Worm (Caenorhabditis elegans): ENCODE results near the gene T05C12.1.

Gene T05C12.1

ce11 chrII:8137379-8137778, 36.1 kb upstream of the T05C12.1 start:
- TF ChIP-seq him-1 (tag; optimal IDR thresholded peaks at IDR 0.05) (no peak), W03F9.2 (tag; optimal IDR thresholded peaks at IDR 0.05) (no peak), dao-5 (tag; optimal IDR thresholded peaks at IDR 0.05) (no peak)

- TF ChIP-seq W03F9.2 (tag; optimal IDR thresholded peaks at IDR 0.05) (no peak), him-1 (tag; optimal IDR thresholded peaks at IDR 0.05) (no peak), dao-5 (tag; optimal IDR thresholded peaks at IDR 0.05) (no peak)
Observed at ce11 chrII:8138015-8138546, 35.4 kb upstream of the T05C12.1 start, which contains the start of gene cdc-48.2. cdc-48.2 (plus strand) TSS chrII:8138496.

DNA sequence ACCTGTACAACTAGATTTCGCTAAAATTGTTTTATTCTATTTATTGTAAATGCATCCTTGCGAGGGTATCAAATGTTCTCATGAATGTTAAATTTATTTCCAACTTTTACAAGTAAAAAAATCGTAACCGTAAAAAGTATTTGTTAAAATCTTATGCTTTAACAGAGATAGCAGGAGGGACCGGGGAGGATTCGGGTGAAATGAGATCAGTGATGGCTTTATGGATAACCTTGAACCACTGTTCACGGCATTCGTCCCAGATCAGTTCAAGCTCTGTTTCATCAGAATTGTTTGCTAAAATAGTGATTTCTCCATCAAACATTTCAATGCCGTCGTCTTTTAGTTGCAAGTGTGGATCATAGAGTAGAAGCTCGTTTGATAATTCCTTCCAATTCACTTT, 32.3 kb upstream of the T05C12.1 start:
- TF ChIP-seq dao-5 (tag; optimal IDR thresholded peaks at IDR 0.05) (no peak), W03F9.2 (tag; optimal IDR thresholded peaks at IDR 0.05) (no peak), him-1 (tag; optimal IDR thresholded peaks at IDR 0.05) (no peak)

DNA sequence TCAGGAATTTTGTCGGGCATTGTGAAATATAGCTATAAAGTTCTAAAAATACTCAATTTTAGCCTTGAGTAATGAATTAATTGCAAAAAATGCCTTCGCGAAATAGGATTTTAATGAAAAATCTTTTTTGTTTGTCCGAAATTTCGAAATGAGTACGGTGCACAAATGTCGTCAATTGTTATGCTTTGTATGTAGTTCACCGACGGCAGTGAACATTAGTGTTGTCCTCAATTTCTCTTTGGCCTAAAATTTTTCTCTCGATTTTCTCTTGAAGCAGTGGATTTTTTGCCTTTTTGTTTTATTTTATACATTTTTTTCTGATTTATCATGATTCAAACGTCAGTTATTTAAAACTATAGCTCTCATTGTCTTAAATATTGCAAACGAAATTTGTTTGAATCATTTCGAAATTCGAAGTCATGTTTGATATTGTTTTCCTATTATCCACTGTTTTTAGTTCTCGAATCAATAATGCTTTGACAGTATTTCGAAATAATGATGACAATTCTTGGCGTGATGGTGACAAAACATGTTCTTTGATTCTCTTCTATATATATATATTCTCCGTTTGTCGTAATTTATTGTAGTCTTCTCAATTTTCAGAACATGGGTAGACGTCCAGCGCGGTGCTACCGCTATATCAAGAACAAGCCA, 30.1 kb upstream of the T05C12.1 start, which contains the start of the genes ints-11 and rpl-10:
Gene ints-11 (minus strand): TSS at position 201 of the 654 bp plus-strand sequence.
Gene rpl-10 (plus strand): TSS at position 604 of the 654 bp plus-strand sequence.
- no peak for TF ChIP-seq him-1 (tag; optimal IDR thresholded peaks at IDR 0.05)
- TF ChIP-seq W03F9.2 (tag; optimal IDR thresholded peaks at IDR 0.05) = peak; percentile 76

- no peak for TF ChIP-seq W03F9.2 (tag; optimal IDR thresholded peaks at IDR 0.05)
- TF ChIP-seq dao-5 (tag; optimal IDR thresholded peaks at IDR 0.05) = no peak
- TF ChIP-seq him-1 (tag; optimal IDR thresholded peaks at IDR 0.05) = no peak
Observed at ce11 chrII:8144543-8144942, 28.9 kb upstream of the T05C12.1 start, which contains the start of gene F10B5.2. F10B5.2 (plus strand) TSS chrII:8144762.

ce11 chrII:8149930-8150329, 23.6 kb upstream of the T05C12.1 start, which contains the start of gene F10B5.3:
F10B5.3 (minus strand) TSS chrII:8150030.
- no peak for TF ChIP-seq W03F9.2 (tag; optimal IDR thresholded peaks at IDR 0.05)
- no peak for TF ChIP-seq dao-5 (tag; optimal IDR thresholded peaks at IDR 0.05)
- TF ChIP-seq him-1 (tag; optimal IDR thresholded peaks at IDR 0.05) = no peak

DNA sequence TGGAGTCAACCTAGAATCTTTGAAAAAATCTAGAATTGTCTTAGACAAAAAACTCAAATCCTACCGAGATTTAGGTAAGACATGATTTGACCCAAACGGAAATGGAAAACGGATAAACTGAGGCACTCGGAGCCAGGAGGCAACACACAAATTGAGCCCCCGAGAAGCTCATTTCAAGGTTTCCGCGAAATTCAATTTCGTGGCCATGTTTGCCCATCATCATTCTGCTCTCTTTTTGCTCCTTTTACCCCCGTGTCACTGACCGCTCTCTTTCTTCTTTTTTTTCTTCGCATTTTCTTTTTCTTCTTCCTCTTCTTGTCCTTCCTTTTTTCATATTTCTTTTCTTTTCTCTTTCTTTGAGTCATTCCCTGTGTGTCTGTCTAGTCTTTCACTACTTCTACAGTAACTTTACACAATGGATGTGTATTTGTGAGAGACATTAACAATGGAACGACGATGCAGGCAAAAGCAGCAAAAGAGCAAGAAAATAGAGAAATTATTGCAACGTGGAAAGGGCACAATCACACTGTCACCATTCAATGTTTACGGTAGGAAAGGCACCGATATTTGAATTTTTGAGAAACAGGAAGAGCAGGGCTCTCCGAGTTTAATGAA, 20.7 kb upstream of the T05C12.1 start:
- TF ChIP-seq him-1 (tag; optimal IDR thresholded peaks at IDR 0.05) (no peak), W03F9.2 (tag; optimal IDR thresholded peaks at IDR 0.05) (no peak), dao-5 (tag; optimal IDR thresholded peaks at IDR 0.05) (no peak)

ce11 chrII:8156845-8157373, 16.6 kb upstream of the T05C12.1 start, which contains the start of the genes tub-1 and tmem-138:
tub-1 (minus strand) TSS chrII:8156945.
tmem-138 (plus strand) TSS chrII:8157323.
- TF ChIP-seq W03F9.2 (tag; optimal IDR thresholded peaks at IDR 0.05) (no peak), dao-5 (tag; optimal IDR thresholded peaks at IDR 0.05) (no peak), him-1 (tag; optimal IDR thresholded peaks at IDR 0.05) (no peak)

DNA sequence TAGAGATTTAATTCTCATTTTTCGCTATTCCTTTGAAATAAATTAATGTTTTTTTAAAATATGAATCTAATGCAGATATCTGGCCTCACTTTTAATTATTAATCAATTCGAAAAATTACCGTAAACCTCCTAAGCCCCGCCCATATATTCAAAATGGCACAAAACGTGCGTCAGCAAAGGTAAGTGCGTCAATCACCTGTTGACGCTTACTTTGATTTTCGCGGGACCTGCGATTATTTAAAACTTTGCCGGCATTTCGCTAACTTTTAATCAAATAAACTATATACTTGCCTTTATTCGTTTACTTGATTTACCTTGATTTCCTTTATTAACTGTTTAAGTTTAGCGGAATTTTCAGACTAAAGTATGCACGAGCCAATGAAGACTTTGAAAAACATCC, 15.5 kb upstream of the T05C12.1 start, which contains the start of gene pch-2:
Gene pch-2 (plus strand): TSS at position 359 of the 400 bp plus-strand sequence.
- TF ChIP-seq dao-5 (tag; optimal IDR thresholded peaks at IDR 0.05) (no peak), him-1 (tag; optimal IDR thresholded peaks at IDR 0.05) (no peak), W03F9.2 (tag; optimal IDR thresholded peaks at IDR 0.05) (no peak)

DNA sequence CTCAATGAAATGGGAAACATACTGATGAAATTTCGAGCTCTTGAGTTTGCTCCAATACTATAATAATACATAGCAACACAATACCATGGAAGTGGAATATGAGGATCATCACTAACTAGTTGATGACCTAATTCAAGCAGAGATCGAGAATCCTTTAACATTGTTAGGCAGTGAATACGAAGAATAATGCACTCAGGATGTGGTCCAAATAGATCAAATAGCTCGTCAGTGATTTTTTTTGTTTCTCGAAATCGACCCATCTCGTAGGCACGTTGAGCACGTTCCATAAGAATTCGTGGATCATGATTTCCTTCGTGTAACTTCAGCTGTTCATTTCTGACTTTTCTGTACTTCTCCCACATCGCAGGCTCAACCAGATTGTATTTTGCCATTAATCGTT, 12.6 kb upstream of the T05C12.1 start:
- TF ChIP-seq dao-5 (tag; optimal IDR thresholded peaks at IDR 0.05) (no peak), W03F9.2 (tag; optimal IDR thresholded peaks at IDR 0.05) (no peak), him-1 (tag; optimal IDR thresholded peaks at IDR 0.05) (no peak)

DNA sequence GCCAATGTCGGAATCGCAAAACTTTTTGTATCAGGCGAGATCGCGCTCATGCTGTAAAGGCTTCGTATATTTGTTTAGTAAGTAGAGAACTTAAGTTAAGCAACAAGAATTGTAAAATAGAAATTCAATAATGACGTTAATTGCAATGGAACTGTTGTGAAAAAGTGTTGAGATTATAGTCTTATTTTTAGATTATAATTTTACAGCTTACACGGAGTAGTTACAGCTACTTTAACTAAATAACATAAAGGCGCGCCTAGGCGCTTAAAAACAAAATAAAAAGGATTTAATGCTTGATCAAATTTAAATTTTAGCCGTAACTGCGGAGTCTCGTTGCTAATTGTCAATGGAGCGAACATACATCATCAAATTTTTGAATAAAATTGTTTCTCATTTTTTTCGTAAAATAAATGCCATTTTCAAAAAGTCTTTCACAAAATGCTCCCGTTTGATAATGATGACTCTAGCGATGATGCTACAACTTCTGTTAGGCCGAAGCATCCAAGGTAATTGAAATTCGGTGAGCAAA, 11.3 kb upstream of the T05C12.1 start, which contains the start of the genes emb-27 and rrf-3:
Gene emb-27 (minus strand): TSS at position 51 of the 529 bp plus-strand sequence.
Gene rrf-3 (plus strand): TSS at position 346 of the 529 bp plus-strand sequence.
- TF ChIP-seq W03F9.2 (tag; optimal IDR thresholded peaks at IDR 0.05) = no peak
- TF ChIP-seq dao-5 (tag; optimal IDR thresholded peaks at IDR 0.05) = no peak
- no peak for TF ChIP-seq him-1 (tag; optimal IDR thresholded peaks at IDR 0.05)

DNA sequence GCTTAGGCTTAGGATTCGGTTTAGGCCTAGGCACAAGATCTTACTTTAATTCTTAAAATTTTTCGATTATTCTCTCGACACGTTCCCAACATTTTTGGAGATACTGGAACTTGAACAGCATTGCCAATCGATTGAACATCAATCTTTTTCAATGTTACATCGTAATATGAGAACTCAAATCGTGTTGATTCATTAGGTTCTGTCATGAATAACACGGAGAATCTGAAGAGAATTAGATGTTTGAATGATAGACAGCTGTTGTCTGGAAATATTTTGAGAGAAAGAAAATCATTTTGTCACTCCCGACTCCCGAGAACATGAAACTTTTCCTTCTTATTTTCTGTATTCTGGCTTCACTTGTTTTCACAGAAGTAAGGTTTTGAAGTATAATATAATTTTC, 4.2 kb upstream of the T05C12.1 start, which contains the start of gene T05C12.15:
Gene T05C12.15 (plus strand): TSS at position 301 of the 400 bp plus-strand sequence.
- TF ChIP-seq him-1 (tag; optimal IDR thresholded peaks at IDR 0.05) = no peak

ce11 chrII:8170374-8170773, 3.1 kb upstream of the T05C12.1 start, which contains the start of gene T05C12.11:
T05C12.11 (minus strand) TSS chrII:8170474.
- TF ChIP-seq him-1 (tag; optimal IDR thresholded peaks at IDR 0.05) = no peak
- no peak for TF ChIP-seq dao-5 (tag; optimal IDR thresholded peaks at IDR 0.05)
- no peak for TF ChIP-seq W03F9.2 (tag; optimal IDR thresholded peaks at IDR 0.05)
